Fruit fly (Drosophila melanogaster) whole organism, embryonic: ENCODE results near the gene CG17777.

Source experiments
- Atf6 ChIP-seq: fragments of 200-800 bp; sonication (Bioruptor generic); IDR thresholded peaks from 2 replicates; pipeline ENCODE4 v1.3.6; 2022; ENCODE audit warnings: missing biosample characterization, missing genetic modification characterization
- BEAF-32 ChIP-seq: fragments of 200-800 bp; sonication (Bioruptor generic); optimal IDR thresholded peaks from 3 replicates; lab custom pipeline; 2017; ENCODE audit warnings: missing biosample characterization, missing genetic modification characterization, mild to moderate bottlenecking, moderate library complexity, missing genetic modification reagents
- Bdp1 ChIP-seq: fragments of 200-800 bp; sonication (Bioruptor generic); optimal IDR thresholded peaks from 3 replicates; lab custom pipeline; 2016; ENCODE audit warnings: missing biosample characterization, missing genetic modification characterization
- CG10462 ChIP-seq: fragments of 200-800 bp; sonication (Bioruptor generic); optimal IDR thresholded peaks from 2 replicates; lab custom pipeline; 2016; ENCODE audit warnings: missing biosample characterization, missing genetic modification characterization
- CG10959 ChIP-seq: fragments of 200-800 bp; sonication (Bioruptor generic); IDR thresholded peaks from 2 replicates; pipeline ENCODE4 v1.3.6; 2022; ENCODE audit warnings: missing biosample characterization, missing genetic modification characterization
- CG11696 ChIP-seq: fragments of 200-800 bp; sonication (Bioruptor generic); IDR thresholded peaks from 2 replicates; pipeline ENCODE4 v1.3.6; 2022; ENCODE audit warnings: missing biosample characterization, missing genetic modification characterization
- CG15073 ChIP-seq: fragments of 200-800 bp; sonication (Bioruptor generic); optimal IDR thresholded peaks from 2 replicates; lab custom pipeline; 2016; ENCODE audit warnings: missing biosample characterization, missing genetic modification characterization
- CG1832 ChIP-seq: fragments of 200-800 bp; sonication (Bioruptor generic); optimal IDR thresholded peaks from 2 replicates; lab custom pipeline; 2017; ENCODE audit warnings: missing biosample characterization, mild to moderate bottlenecking, missing genetic modification characterization, inconsistent platforms
- CG3407 ChIP-seq: fragments of 200-800 bp; sonication (Bioruptor generic); optimal IDR thresholded peaks from 2 replicates; lab custom pipeline; 2018; ENCODE audit warnings: missing biosample characterization, mild to moderate bottlenecking, missing genetic modification characterization
- CG34376 ChIP-seq: fragments of 200-800 bp; sonication (Bioruptor generic); optimal IDR thresholded peaks from 2 replicates; lab custom pipeline; 2018; ENCODE audit warnings: missing biosample characterization, mild to moderate bottlenecking, missing genetic modification characterization
- CG4282 ChIP-seq: fragments of 200-800 bp; sonication (Bioruptor generic); optimal IDR thresholded peaks from 2 replicates; lab custom pipeline; 2016; ENCODE audit warnings: missing biosample characterization, missing genetic modification characterization
- CG4328 ChIP-seq: fragments of 200-800 bp; sonication (Bioruptor generic); optimal IDR thresholded peaks from 3 replicates; lab custom pipeline; 2017; ENCODE audit warnings: missing biosample characterization, missing genetic modification reagents, missing genetic modification characterization
- CG4360 ChIP-seq: fragments of 200-800 bp; sonication (Bioruptor generic); IDR thresholded peaks from 2 replicates; pipeline ENCODE4 v1.3.6; 2022; ENCODE audit warnings: missing biosample characterization, missing genetic modification characterization
- CG6765 ChIP-seq: fragments of 200-800 bp; sonication (Bioruptor generic); optimal IDR thresholded peaks from 3 replicates; lab custom pipeline; 2017; ENCODE audit warnings: missing biosample characterization, mild to moderate bottlenecking, missing genetic modification characterization
- CG7786 ChIP-seq: fragments of 200-800 bp; sonication (Bioruptor generic); optimal IDR thresholded peaks from 2 replicates; lab custom pipeline; 2016; ENCODE audit warnings: missing biosample characterization, missing genetic modification characterization
- CG7839 ChIP-seq: fragments of 200-800 bp; sonication (Bioruptor generic); optimal IDR thresholded peaks from 3 replicates; lab custom pipeline; 2018; ENCODE audit warnings: missing biosample characterization, mild to moderate bottlenecking, missing genetic modification characterization, moderate library complexity
- CG7963 ChIP-seq: fragments of 200-800 bp; sonication (Bioruptor generic); IDR thresholded peaks from 3 replicates; pipeline ENCODE4 v1.3.6; 2022; ENCODE audit warnings: missing biosample characterization, missing genetic modification characterization; ENCODE audit not compliant: partially characterized antibody
- CG8924 ChIP-seq: fragments of 200-800 bp; optimal IDR thresholded peaks from 3 replicates; lab custom pipeline; 2019; ENCODE audit warnings: missing biosample characterization, mild to moderate bottlenecking, missing genetic modification characterization, moderate library complexity
- CG9727 ChIP-seq: fragments of 200-800 bp; sonication (Bioruptor generic); optimal IDR thresholded peaks from 3 replicates; lab custom pipeline; 2017; ENCODE audit warnings: missing biosample characterization, mild to moderate bottlenecking, missing genetic modification characterization
- CG9932 ChIP-seq: fragments of 200-800 bp; sonication (Bioruptor generic); IDR thresholded peaks from 2 replicates; pipeline ENCODE4 v1.3.6; 2022; ENCODE audit warnings: missing biosample characterization, missing genetic modification characterization
- CoRest ChIP-seq: fragments of 200-800 bp; sonication (Bioruptor generic); optimal IDR thresholded peaks from 3 replicates; lab custom pipeline; 2018; ENCODE audit warnings: missing biosample characterization, mild to moderate bottlenecking, missing genetic modification characterization, moderate library complexity
- D ChIP-seq, 2 experiments: fragments of 200-800 bp in 1 of 2; fragments of >200 bp in 1 of 2; sonication (Bioruptor generic) in 1 of 2; optimal IDR thresholded peaks; 2 replicates in 1 of 2; 3 replicates in 1 of 2; lab custom pipeline; 2017; ENCODE audit warnings: mild to moderate bottlenecking in 1 of 2, missing biosample characterization in 1 of 2, missing genetic modification characterization in 1 of 2, missing genetic modification reagents in 1 of 2
- D19A ChIP-seq: fragments of 200-800 bp; optimal IDR thresholded peaks from 3 replicates; lab custom pipeline; 2019; ENCODE audit warnings: missing biosample characterization, mild to moderate bottlenecking, missing genetic modification characterization, moderate library complexity
- D19B ChIP-seq: fragments of 200-800 bp; sonication (Bioruptor generic); optimal IDR thresholded peaks from 2 replicates; lab custom pipeline; 2017; ENCODE audit warnings: missing biosample characterization, mild to moderate bottlenecking, missing genetic modification characterization
- Dfd ChIP-seq, 2 experiments: fragments of >200 bp; optimal IDR thresholded peaks; 2 replicates each; lab custom pipeline; 2017; ENCODE audit warnings: missing biosample characterization in 2 of 2, missing genetic modification characterization in 2 of 2
- Dp ChIP-seq: fragments of 200-800 bp; sonication (Bioruptor generic); optimal IDR thresholded peaks from 2 replicates; lab custom pipeline; 2018; ENCODE audit warnings: missing biosample characterization, mild to moderate bottlenecking, missing genetic modification characterization, moderate library complexity
- Drgx ChIP-seq: fragments of 200-800 bp; sonication (Bioruptor generic); IDR thresholded peaks from 2 replicates; pipeline ENCODE4 v1.3.6; 2022; ENCODE audit warnings: missing biosample characterization, missing genetic modification characterization
- HLHmδ ChIP-seq: fragments of 200-800 bp; sonication (Bioruptor generic); optimal IDR thresholded peaks from 2 replicates; lab custom pipeline; 2018; ENCODE audit warnings: missing biosample characterization, mild to moderate bottlenecking, missing genetic modification characterization, moderate library complexity
- HmgD ChIP-seq: fragments of 200-800 bp; sonication (Bioruptor generic); optimal IDR thresholded peaks from 3 replicates; lab custom pipeline; 2016; ENCODE audit warnings: missing biosample characterization, missing genetic modification characterization
- Jarid2 ChIP-seq: fragments of 200-800 bp; sonication (Bioruptor generic); optimal IDR thresholded peaks from 3 replicates; lab custom pipeline; 2017; ENCODE audit warnings: mild to moderate bottlenecking, missing biosample characterization, missing genetic modification reagents, missing genetic modification characterization
- Meics ChIP-seq: fragments of 200-800 bp; sonication (Bioruptor generic); optimal IDR thresholded peaks from 2 replicates; lab custom pipeline; 2017; ENCODE audit warnings: missing biosample characterization, mild to moderate bottlenecking, missing genetic modification characterization
- NC2β ChIP-seq: fragments of 200-800 bp; sonication (Bioruptor generic); optimal IDR thresholded peaks from 2 replicates; lab custom pipeline; 2016; ENCODE audit warnings: missing biosample characterization, missing genetic modification characterization
- NfI ChIP-seq: fragments of 200-800 bp; sonication (Bioruptor generic); optimal IDR thresholded peaks from 3 replicates; lab custom pipeline; 2018; ENCODE audit warnings: missing biosample characterization, mild to moderate bottlenecking, missing genetic modification characterization, moderate library complexity
- Pdp1 ChIP-seq, 2 experiments: fragments of 200-800 bp; sonication (Bioruptor generic); optimal IDR thresholded peaks; 3 replicates each; lab custom pipeline; 2016; ENCODE audit warnings: missing biosample characterization in 2 of 2, missing genetic modification characterization in 2 of 2, mild to moderate bottlenecking in 1 of 2, moderate library complexity in 1 of 2
- Spps ChIP-seq: fragments of 200-800 bp; sonication (Bioruptor generic); optimal IDR thresholded peaks from 2 replicates; lab custom pipeline; 2018; ENCODE audit warnings: missing biosample characterization, mild to moderate bottlenecking, missing genetic modification characterization
- Taf1 ChIP-seq: fragments of 200-800 bp; sonication (Bioruptor generic); IDR thresholded peaks from 2 replicates; pipeline ENCODE4 v1.3.6; 2022; ENCODE audit warnings: missing biosample characterization, missing genetic modification characterization
- Vsx1 ChIP-seq: fragments of 200-800 bp; sonication (Bioruptor generic); optimal IDR thresholded peaks from 2 replicates; lab custom pipeline; 2017; ENCODE audit warnings: missing biosample characterization, mild to moderate bottlenecking, missing genetic modification characterization, missing genetic modification reagents
- az2 ChIP-seq: fragments of 200-800 bp; sonication (Bioruptor generic); optimal IDR thresholded peaks from 3 replicates; lab custom pipeline; 2016; ENCODE audit warnings: missing biosample characterization, missing genetic modification characterization
- cg ChIP-seq: fragments of 200-800 bp; sonication (Bioruptor generic); optimal IDR thresholded peaks from 3 replicates; lab custom pipeline; 2019; ENCODE audit warnings: missing biosample characterization, mild to moderate bottlenecking, missing genetic modification characterization, moderate library complexity
- ci ChIP-seq: fragments of 200-800 bp; sonication (Bioruptor generic); IDR thresholded peaks from 3 replicates; pipeline ENCODE4 v1.3.6; 2022; ENCODE audit warnings: missing biosample characterization, missing genetic modification characterization
- en ChIP-seq: fragments of 200-800 bp; sonication (Bioruptor generic); optimal IDR thresholded peaks from 2 replicates; lab custom pipeline; 2016; ENCODE audit warnings: missing biosample characterization, missing genetic modification characterization
- esg ChIP-seq: fragments of 200-800 bp; sonication (Bioruptor generic); conservative IDR thresholded peaks from 2 replicates; pipeline ENCODE4 v1.3.6; 2022; ENCODE audit warnings: missing biosample characterization, missing genetic modification characterization
- ewg ChIP-seq: fragments of 200-800 bp; sonication (Bioruptor generic); optimal IDR thresholded peaks from 3 replicates; lab custom pipeline; 2017; ENCODE audit warnings: mild to moderate bottlenecking, missing biosample characterization, missing genetic modification reagents, missing genetic modification characterization
- lola ChIP-seq, 3 experiments: fragments of >200 bp in 2 of 3; fragments of 200-800 bp in 1 of 3; sonication (Bioruptor generic) in 1 of 3; optimal IDR thresholded peaks; 2 replicates each; lab custom pipeline; 2017 to 2019; ENCODE audit warnings: missing biosample characterization in 3 of 3, missing genetic modification characterization in 3 of 3, mild to moderate bottlenecking in 1 of 3, moderate library complexity in 1 of 3
- mam ChIP-seq: fragments of 200-800 bp; sonication (Bioruptor generic); optimal IDR thresholded peaks from 3 replicates; lab custom pipeline; 2016; ENCODE audit warnings: missing biosample characterization, missing genetic modification characterization
- pho ChIP-seq: fragments of 200-800 bp; sonication (Bioruptor generic); optimal IDR thresholded peaks from 2 replicates; lab custom pipeline; 2016; ENCODE audit warnings: missing biosample characterization, missing genetic modification characterization
- tll ChIP-seq, 2 experiments: fragments of 200-800 bp in 1 of 2; fragments of >200 bp in 1 of 2; sonication (Bioruptor generic) in 1 of 2; optimal IDR thresholded peaks; 2 replicates each; lab custom pipeline; 2017 to 2019; ENCODE audit warnings: missing biosample characterization in 2 of 2, missing genetic modification characterization in 2 of 2, mild to moderate bottlenecking in 1 of 2, moderate library complexity in 1 of 2
- tna ChIP-seq: fragments of 200-800 bp; sonication (Bioruptor generic); IDR thresholded peaks from 2 replicates; pipeline ENCODE4 v1.3.6; 2022; ENCODE audit warnings: missing biosample characterization, missing genetic modification characterization; ENCODE audit not compliant: partially characterized antibody
- tx ChIP-seq: fragments of 200-800 bp; sonication (Bioruptor generic); optimal IDR thresholded peaks from 2 replicates; lab custom pipeline; 2016; ENCODE audit warnings: missing biosample characterization, missing genetic modification characterization
- vvl ChIP-seq: fragments of 200-800 bp; sonication (Bioruptor generic); IDR thresholded peaks from 2 replicates; pipeline ENCODE4 v1.3.6; 2022; ENCODE audit warnings: missing biosample characterization, missing genetic modification characterization

The CG17777 gene

DNA sequence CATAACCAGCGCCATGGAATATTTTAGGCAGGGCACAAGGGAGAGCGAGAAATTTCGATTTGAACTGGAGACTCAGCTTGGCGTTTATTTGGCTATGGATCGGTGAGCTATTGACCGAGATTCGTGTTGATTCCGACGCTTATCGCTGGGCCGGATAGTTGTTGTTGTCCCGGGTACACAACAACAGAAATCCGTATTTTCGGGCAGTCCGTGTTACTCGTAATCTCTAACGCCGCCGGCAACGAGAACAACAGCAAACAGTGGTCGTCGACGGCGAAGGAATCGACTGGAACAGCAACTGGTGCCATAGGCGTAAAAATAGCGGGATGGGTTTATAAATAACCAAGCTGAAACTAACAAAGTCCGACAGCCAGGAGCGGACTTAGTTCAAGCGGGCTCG lies 5.2 kb downstream of the CG17777 start (continued):
- TF ChIP-seq pho (GFP tag; lab: Kevin White, UChicago) (no peak), CoRest (tag; lab: Kevin White, UChicago) (no peak), CG7963 (no peak), CG7786 (GFP tag; lab: Kevin White, UChicago) (no peak), CG10462 (GFP tag; lab: Kevin White, UChicago) (no peak), HLHmδ (GFP tag; lab: Kevin White, UChicago) (peak; percentile 2), Bdp1 (no peak), CG9932 (GFP tag; lab: Robert Waterston, UW) (no peak), Meics (GFP tag; lab: Kevin White, UChicago) (no peak), CG6765 (no peak), en (GFP tag; lab: Kevin White, UChicago) (no peak), Dp (GFP tag; lab: Kevin White, UChicago) (no peak), Drgx (GFP tag; lab: Robert Waterston, UW) (no peak), CG3407 (GFP tag; lab: Kevin White, UChicago) (peak; percentile 27), NfI (GFP tag; lab: Kevin White, UChicago) (no peak), ci (GFP tag; lab: Robert Waterston, UW) (peak; percentile 72; the same call in 2 of the 3 replicates), CG8924 (tag; lab: Kevin White, UChicago) (no peak), CG4282 (GFP tag; lab: Kevin White, UChicago) (no peak), Dfd (GFP tag; optimal IDR thresholded peaks at IDR 0.05; lab: Kevin White, UChicago) (no peak), D (optimal IDR thresholded peaks at IDR 0.05; lab: Kevin White, UChicago) (no peak), D (GFP tag; optimal IDR thresholded peaks at IDR 0.05; lab: Kevin White, UChicago) (no peak), Spps (tag; lab: Kevin White, UChicago) (no peak), mam (GFP tag; lab: Kevin White, UChicago) (no peak), CG9727 (GFP tag; lab: Kevin White, UChicago) (no peak), tx (GFP tag; lab: Kevin White, UChicago) (no peak), tna (GFP tag; lab: Robert Waterston, UW) (no peak), CG4328 (GFP tag; lab: Kevin White, UChicago) (no peak), BEAF-32 (GFP tag; lab: Kevin White, UChicago) (no peak), CG10959 (GFP tag; lab: Robert Waterston, UW) (no peak), Vsx1 (GFP tag; lab: Kevin White, UChicago) (no peak), tll (GFP tag; optimal IDR thresholded peaks at IDR 0.05; lab: Kevin White, UChicago) (no peak), D19A (tag; lab: Kevin White, UChicago) (no peak), cg (no peak), Pdp1 (GFP tag; optimal IDR thresholded peaks at IDR 0.05; lab: Kevin White, UChicago) (peak in 1 of 2 experiments; percentile 24), CG7839 (tag; lab: Kevin White, UChicago) (no peak), CG4360 (GFP tag; lab: Robert Waterston, UW) (peak; percentile 40; the same call in 1 of the 2 replicates), lola (GFP tag; optimal IDR thresholded peaks at IDR 0.05; lab: Kevin White, UChicago) (no peak), az2 (GFP tag; lab: Kevin White, UChicago) (no peak), CG34376 (no peak), Jarid2 (GFP tag; lab: Kevin White, UChicago) (no peak), esg (GFP tag; lab: Robert Waterston, UW) (no peak), Taf1 (GFP tag; lab: Robert Waterston, UW) (no peak), CG1832 (no peak), D19B (GFP tag; lab: Kevin White, UChicago) (no peak), CG11696 (GFP tag; lab: Robert Waterston, UW) (no peak), HmgD (GFP tag; lab: Kevin White, UChicago) (no peak), vvl (GFP tag; lab: Robert Waterston, UW) (no peak), CG15073 (GFP tag; lab: Kevin White, UChicago) (no peak), NC2β (no peak), Atf6 (GFP tag; lab: Robert Waterston, UW) (no peak), ewg (no peak)
